Worm (Caenorhabditis elegans) whole organism, early embryonic: ENCODE results near the gene abcf-1.

Experiments
- B0310.2 ChIP-seq: sonication (generic microtip); optimal IDR thresholded peaks from 2 replicates; lab custom pipeline; 2016; ENCODE audit warnings: mild to moderate bottlenecking, missing genetic modification characterization, missing compliant biosample characterization
- aly-1 ChIP-seq: sonication (generic microtip); optimal IDR thresholded peaks from 2 replicates; lab custom pipeline; 2016; ENCODE audit warnings: missing genetic modification characterization, missing compliant biosample characterization
- ama-1 ChIP-seq: fragments of 150-350 bp; optimal IDR thresholded peaks from 2 replicates; lab custom pipeline; 2014
- ceh-36 ChIP-seq: sonication (generic microtip); optimal IDR thresholded peaks from 2 replicates; lab custom pipeline; 2016; ENCODE audit warnings: missing genetic modification characterization, inconsistent platforms, missing compliant biosample characterization
- ets-7 ChIP-seq: sonication (generic microtip); optimal IDR thresholded peaks from 2 replicates; lab custom pipeline; 2016; ENCODE audit warnings: missing genotype, missing genetic modification characterization, missing compliant biosample characterization
- flt-1 ChIP-seq: fragments of 200-800 bp; sonication (Bioruptor generic); IDR thresholded peaks from 2 replicates; pipeline ENCODE4 v1.3.6; 2022; ENCODE audit warnings: missing genetic modification characterization, missing compliant biosample characterization
- hmbx-1 ChIP-seq: sonication (generic microtip); optimal IDR thresholded peaks from 2 replicates; lab custom pipeline; 2016; ENCODE audit warnings: mild to moderate bottlenecking, missing genetic modification characterization, missing compliant biosample characterization
- pes-1 ChIP-seq: fragments of 200-800 bp; sonication (Bioruptor generic); IDR thresholded peaks from 2 replicates; pipeline ENCODE4 v1.3.6; 2022; ENCODE audit warnings: missing genetic modification reagents, missing genetic modification characterization, missing compliant biosample characterization
- tbx-37 ChIP-seq: fragments of 200-800 bp; sonication (Bioruptor generic); conservative IDR thresholded peaks from 2 replicates; pipeline ENCODE4 v1.3.6; 2022; ENCODE audit warnings: missing genetic modification reagents, missing genetic modification characterization, missing compliant biosample characterization
- tra-4 ChIP-seq: sonication (generic microtip); optimal IDR thresholded peaks from 2 replicates; lab custom pipeline; 2017; ENCODE audit warnings: missing genetic modification characterization, missing compliant biosample characterization

DNA sequence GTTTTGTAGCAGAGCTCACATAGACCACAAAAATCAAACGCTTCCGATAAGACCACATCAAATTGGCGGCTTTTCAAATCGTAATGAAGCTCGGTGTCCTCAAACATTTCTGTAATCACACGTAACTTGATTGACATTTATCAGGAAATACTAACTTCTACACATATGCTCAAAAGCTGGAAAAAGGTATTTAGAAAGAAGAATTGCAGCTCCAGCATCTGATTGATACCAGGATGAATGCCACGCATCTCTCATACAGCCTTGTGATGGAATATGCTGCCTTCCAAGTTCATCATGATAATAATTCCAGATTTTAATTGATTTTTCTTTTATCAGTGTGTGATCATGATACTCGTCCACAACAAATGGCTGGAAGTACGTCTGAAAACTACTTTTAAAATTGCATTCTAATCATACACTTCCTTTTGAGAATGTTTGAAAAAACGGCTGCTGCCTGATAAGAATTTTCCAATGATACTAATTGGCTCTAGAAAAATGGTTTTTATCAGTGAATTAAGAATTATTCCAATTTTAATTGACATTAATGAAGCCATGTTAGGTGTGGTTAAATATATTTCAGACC lies 33.8 kb upstream of the abcf-1 start:
- TF ChIP-seq ets-7 (no peak), ama-1 (lab: Kevin White, UChicago) (no peak), tbx-37 (GFP tag; lab: Robert Waterston, UW) (no peak), pes-1 (GFP tag; lab: Robert Waterston, UW) (no peak), B0310.2 (tag; lab: Kevin White, UChicago) (no peak), flt-1 (GFP tag; lab: Robert Waterston, UW) (no peak), ceh-36 (tag; lab: Kevin White, UChicago) (no peak), hmbx-1 (tag; lab: Kevin White, UChicago) (no peak), tra-4 (tag; lab: Kevin White, UChicago) (no peak), aly-1 (tag; lab: Kevin White, UChicago) (no peak)
